Worm (Caenorhabditis elegans) whole organism, L1 larva: ENCODE data around the gene AH10.4.

Source experiments
- blmp-1 ChIP-seq: fragments of 150-350 bp; optimal IDR thresholded peaks from 2 replicates; lab custom pipeline; 2014; ENCODE audit warnings: missing biosample characterization, missing genetic modification characterization
- ceh-8 ChIP-seq: fragments of 200-800 bp; sonication (Bioruptor generic); optimal IDR thresholded peaks from 2 replicates; lab custom pipeline; 2018; ENCODE audit warnings: mild to moderate bottlenecking, missing genetic modification characterization, moderate library complexity, missing compliant biosample characterization
- dpl-1 ChIP-seq, 3 experiments: fragments of 150-350 bp in 2 of 3; sonication (generic microtip) in 1 of 3; optimal IDR thresholded peaks; 2 replicates each; lab custom pipeline; 2014 to 2017; ENCODE audit warnings: missing biosample characterization in 3 of 3, missing genetic modification characterization in 3 of 3, missing genetic modification reagents in 3 of 3
- lin-39 ChIP-seq: fragments of 150-350 bp; optimal IDR thresholded peaks from 2 replicates; lab custom pipeline; 2014; ENCODE audit warnings: missing biosample characterization, missing genetic modification reagents, missing genetic modification characterization
- nhr-11 ChIP-seq: fragments of 150-350 bp; optimal IDR thresholded peaks from 2 replicates; lab custom pipeline; 2014; ENCODE audit warnings: missing biosample characterization, missing genetic modification characterization
- nhr-12 ChIP-seq: sonication (generic microtip); optimal IDR thresholded peaks from 2 replicates; lab custom pipeline; 2017; ENCODE audit warnings: missing biosample characterization, missing genetic modification characterization
- nhr-28 ChIP-seq: fragments of 150-350 bp; optimal IDR thresholded peaks from 2 replicates; lab custom pipeline; 2014; ENCODE audit warnings: missing biosample characterization, missing genetic modification characterization
- pqm-1 ChIP-seq: sonication (generic microtip); optimal IDR thresholded peaks from 3 replicates; lab custom pipeline; 2017; ENCODE audit warnings: missing biosample characterization, missing genetic modification characterization
- snpc-4 ChIP-seq: fragments of 150-350 bp; optimal IDR thresholded peaks from 2 replicates; lab custom pipeline; 2014; ENCODE audit warnings: missing biosample characterization, missing genetic modification characterization
- sptf-1 ChIP-seq: fragments of 150-350 bp; optimal IDR thresholded peaks from 2 replicates; lab custom pipeline; 2014; ENCODE audit warnings: missing biosample characterization, missing genetic modification characterization
- tbx-2 ChIP-seq: sonication (generic microtip); optimal IDR thresholded peaks from 2 replicates; lab custom pipeline; 2016; ENCODE audit warnings: missing genetic modification characterization, missing compliant biosample characterization

DNA sequence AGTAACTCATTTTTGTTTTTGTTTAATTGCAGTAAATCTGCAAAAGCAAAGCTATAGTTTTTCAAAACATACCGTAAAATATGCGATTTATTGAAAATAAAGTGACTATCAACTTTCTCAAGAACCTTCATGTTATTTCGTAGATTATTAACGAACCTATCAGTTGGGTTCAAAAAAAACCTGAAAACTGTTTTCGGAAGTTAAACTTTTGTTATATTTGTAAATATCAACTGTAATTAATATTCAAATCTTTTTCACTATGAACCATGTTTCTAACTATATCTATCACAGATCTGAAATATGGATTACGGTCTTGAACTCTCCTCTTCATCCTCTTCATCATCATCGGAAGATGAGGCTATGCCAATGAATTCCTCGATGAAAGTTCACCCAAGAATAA, 49.6 kb downstream of the AH10.4 start, which contains the start of gene D1086.19:
- TF ChIP-seq ceh-8 (GFP tag; lab: Kevin White, UChicago) (no peak), snpc-4 (tag; lab: Kevin White, UChicago) (no peak), nhr-11 (no peak), lin-39 (tag; lab: Kevin White, UChicago) (no peak), pqm-1 (tag; lab: Kevin White, UChicago) (no peak), nhr-12 (tag; lab: Kevin White, UChicago) (no peak), sptf-1 (tag; lab: Kevin White, UChicago) (no peak), blmp-1 (tag; lab: Kevin White, UChicago) (no peak), tbx-2 (tag; lab: Kevin White, UChicago) (no peak), nhr-28 (tag; lab: Kevin White, UChicago) (no peak), dpl-1 (GFP tag; optimal IDR thresholded peaks at IDR 0.05; lab: Kevin White, UChicago) (no peak)
